Worm (Caenorhabditis elegans) whole organism, late embryonic: ENCODE measurements around the gene F21H7.3.

Source experiments
- C08G9.2 ChIP-seq: sonication (generic microtip); optimal IDR thresholded peaks from 2 replicates; lab custom pipeline; 2016; ENCODE audit warnings: mild to moderate bottlenecking, missing genetic modification characterization, moderate library complexity, missing compliant biosample characterization
- C38D4.7 ChIP-seq: fragments of 200-800 bp; sonication (Bioruptor generic); optimal IDR thresholded peaks from 2 replicates; lab custom pipeline; 2018; ENCODE audit warnings: mild to moderate bottlenecking, missing genetic modification characterization, moderate library complexity, missing compliant biosample characterization
- K02D7.2 ChIP-seq: sonication (generic microtip); optimal IDR thresholded peaks from 2 replicates; lab custom pipeline; 2017; ENCODE audit warnings: mild to moderate bottlenecking, missing genetic modification characterization, missing compliant biosample characterization
- K09A11.1 ChIP-seq: sonication (generic microtip); optimal IDR thresholded peaks from 2 replicates; lab custom pipeline; 2017; ENCODE audit warnings: antibody characterized with exemption, mild to moderate bottlenecking, missing genetic modification characterization, missing compliant biosample characterization; ENCODE audit not compliant: insufficient read depth
- ceh-14 ChIP-seq: sonication (generic microtip); optimal IDR thresholded peaks from 2 replicates; lab custom pipeline; 2016; ENCODE audit warnings: missing genotype, missing genetic modification characterization, missing compliant biosample characterization
- ceh-18 ChIP-seq: sonication (generic microtip); optimal IDR thresholded peaks from 2 replicates; lab custom pipeline; 2016; ENCODE audit warnings: missing genetic modification characterization, missing compliant biosample characterization
- ceh-24 ChIP-seq: sonication (generic microtip); optimal IDR thresholded peaks from 2 replicates; lab custom pipeline; 2016; ENCODE audit warnings: mild to moderate bottlenecking, missing genetic modification characterization, missing compliant biosample characterization
- ceh-45 ChIP-seq: fragments of 200-800 bp; sonication (Bioruptor generic); IDR thresholded peaks from 2 replicates; pipeline ENCODE4 v1.3.6; 2022; ENCODE audit warnings: missing genetic modification reagents, missing genetic modification characterization, missing compliant biosample characterization
- ceh-48 ChIP-seq: sonication (generic microtip); optimal IDR thresholded peaks from 2 replicates; lab custom pipeline; 2016; ENCODE audit warnings: missing genetic modification characterization, inconsistent platforms, missing compliant biosample characterization
- ceh-6 ChIP-seq: fragments of 200-800 bp; sonication (Bioruptor generic); optimal IDR thresholded peaks from 2 replicates; lab custom pipeline; 2018; ENCODE audit warnings: mild to moderate bottlenecking, missing genetic modification characterization, missing compliant biosample characterization
- che-1 ChIP-seq: sonication (generic microtip); optimal IDR thresholded peaks from 2 replicates; lab custom pipeline; 2016; ENCODE audit warnings: mild to moderate bottlenecking, missing genetic modification characterization, missing compliant biosample characterization
- dve-1 ChIP-seq: sonication (generic microtip); optimal IDR thresholded peaks from 2 replicates; lab custom pipeline; 2017; ENCODE audit warnings: antibody characterized with exemption, mild to moderate bottlenecking, missing genetic modification characterization, missing compliant biosample characterization
- elt-4 ChIP-seq: sonication (generic microtip); optimal IDR thresholded peaks from 2 replicates; lab custom pipeline; 2016; ENCODE audit warnings: missing genetic modification characterization, missing compliant biosample characterization
- ets-4 ChIP-seq: sonication (generic microtip); optimal IDR thresholded peaks from 2 replicates; lab custom pipeline; 2016; ENCODE audit warnings: missing genetic modification characterization, missing compliant biosample characterization
- eyg-1 ChIP-seq: sonication (generic microtip); optimal IDR thresholded peaks from 2 replicates; lab custom pipeline; 2016; ENCODE audit warnings: missing genotype, missing genetic modification characterization, missing compliant biosample characterization
- fkh-6 ChIP-seq: sonication (generic microtip); optimal IDR thresholded peaks from 2 replicates; lab custom pipeline; 2016; ENCODE audit warnings: missing genetic modification characterization, missing compliant biosample characterization
- gmeb-2 ChIP-seq: sonication (generic microtip); optimal IDR thresholded peaks from 2 replicates; lab custom pipeline; 2016; ENCODE audit warnings: missing genetic modification characterization, inconsistent platforms, missing compliant biosample characterization
- hlh-13 ChIP-seq: fragments of 200-800 bp; sonication (Bioruptor generic); optimal IDR thresholded peaks from 2 replicates; lab custom pipeline; 2018; ENCODE audit warnings: mild to moderate bottlenecking, missing genetic modification characterization, missing compliant biosample characterization
- lin-11 ChIP-seq: fragments of 200-800 bp; sonication (Bioruptor generic); optimal IDR thresholded peaks from 2 replicates; lab custom pipeline; 2018; ENCODE audit warnings: mild to moderate bottlenecking, missing genetic modification characterization, missing compliant biosample characterization
- madf-2 ChIP-seq: sonication (generic microtip); optimal IDR thresholded peaks from 2 replicates; lab custom pipeline; 2017; ENCODE audit warnings: missing genetic modification characterization, missing compliant biosample characterization
- nfya-1 ChIP-seq: sonication (generic microtip); optimal IDR thresholded peaks from 2 replicates; lab custom pipeline; 2017; ENCODE audit warnings: missing genetic modification characterization, mild to moderate bottlenecking, missing compliant biosample characterization, antibody characterized with exemption, moderate library complexity
- odd-2 ChIP-seq: sonication (generic microtip); optimal IDR thresholded peaks from 2 replicates; lab custom pipeline; 2017; ENCODE audit warnings: antibody characterized with exemption, mild to moderate bottlenecking, missing genetic modification characterization, missing compliant biosample characterization
- pat-9 ChIP-seq: fragments of 200-800 bp; sonication (Bioruptor generic); optimal IDR thresholded peaks from 2 replicates; lab custom pipeline; 2018; ENCODE audit warnings: mild to moderate bottlenecking, missing genetic modification characterization, moderate library complexity, missing compliant biosample characterization
- pha-2 ChIP-seq: sonication (generic microtip); optimal IDR thresholded peaks from 2 replicates; lab custom pipeline; 2017; ENCODE audit warnings: mild to moderate bottlenecking, missing genetic modification characterization, missing compliant biosample characterization
- rnt-1 ChIP-seq: sonication (generic microtip); optimal IDR thresholded peaks from 2 replicates; lab custom pipeline; 2016; ENCODE audit warnings: missing genetic modification characterization, missing compliant biosample characterization
- tbx-7 ChIP-seq: sonication (generic microtip); optimal IDR thresholded peaks from 2 replicates; lab custom pipeline; 2016; ENCODE audit warnings: missing genotype, missing genetic modification characterization, missing compliant biosample characterization
- ttx-3 ChIP-seq: sonication (generic microtip); optimal IDR thresholded peaks from 2 replicates; lab custom pipeline; 2016; ENCODE audit warnings: missing genetic modification reagents, missing genetic modification characterization, missing compliant biosample characterization
- unc-3 ChIP-seq, 2 experiments: fragments of 200-800 bp in 1 of 2; sonication (Bioruptor generic) in 1 of 2; sonication (generic microtip) in 1 of 2; conservative IDR thresholded peaks in 1 of 2; optimal IDR thresholded peaks in 1 of 2; 2 replicates each; pipeline versions ENCODE4 v1.3.6 to Lab custom; 2016 to 2022; ENCODE audit warnings: missing compliant biosample characterization in 2 of 2, missing genetic modification characterization in 2 of 2, missing genetic modification reagents in 1 of 2
- unc-42 ChIP-seq: sonication (generic microtip); optimal IDR thresholded peaks from 2 replicates; lab custom pipeline; 2016; ENCODE audit warnings: missing genotype, missing genetic modification characterization, missing compliant biosample characterization
- unc-86 ChIP-seq: sonication (generic microtip); optimal IDR thresholded peaks from 2 replicates; lab custom pipeline; 2016; ENCODE audit warnings: missing genetic modification characterization, missing compliant biosample characterization
- ztf-16 ChIP-seq: sonication (generic microtip); optimal IDR thresholded peaks from 2 replicates; lab custom pipeline; 2017; ENCODE audit warnings: missing genetic modification characterization, missing compliant biosample characterization

Gene F21H7.3

DNA sequence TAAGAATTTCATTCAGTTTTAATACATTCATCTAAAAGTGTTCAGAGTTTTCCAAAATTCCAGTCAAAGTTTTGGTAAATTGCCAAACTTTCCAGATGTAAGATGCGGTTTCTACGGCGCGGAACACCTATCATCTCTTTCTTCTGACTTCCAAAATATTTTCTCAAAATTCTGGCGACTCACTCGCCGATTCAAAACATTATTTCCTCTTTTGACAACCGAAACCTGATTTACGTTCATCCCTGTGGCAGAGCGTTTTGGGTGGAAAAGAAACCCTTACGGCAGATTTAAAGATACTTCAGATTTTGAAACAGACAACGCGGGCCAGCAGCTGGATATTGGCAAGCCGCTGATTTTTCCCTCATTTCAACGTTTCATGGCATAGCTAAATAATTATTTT lies 37.0 kb downstream of the F21H7.3 start, which contains the start of gene F11A5.5:
F11A5.5 (plus strand) TSS at position 301 of the 400 bp plus-strand sequence.
- TF ChIP-seq ceh-6 (no peak), unc-86 (tag; lab: Kevin White, UChicago) (no peak), fkh-6 (tag; lab: Kevin White, UChicago) (no peak), tbx-7 (tag; lab: Kevin White, UChicago) (no peak), unc-3 (GFP tag; conservative IDR thresholded peaks at IDR 0.05; lab: Robert Waterston, UW) (no peak), unc-3 (tag; optimal IDR thresholded peaks at IDR 0.05; lab: Kevin White, UChicago) (no peak), gmeb-2 (tag; lab: Kevin White, UChicago) (no peak), hlh-13 (GFP tag; lab: Kevin White, UChicago) (no peak), C38D4.7 (no peak), pha-2 (tag; lab: Kevin White, UChicago) (no peak), rnt-1 (no peak), eyg-1 (tag; lab: Kevin White, UChicago) (no peak)

DNA sequence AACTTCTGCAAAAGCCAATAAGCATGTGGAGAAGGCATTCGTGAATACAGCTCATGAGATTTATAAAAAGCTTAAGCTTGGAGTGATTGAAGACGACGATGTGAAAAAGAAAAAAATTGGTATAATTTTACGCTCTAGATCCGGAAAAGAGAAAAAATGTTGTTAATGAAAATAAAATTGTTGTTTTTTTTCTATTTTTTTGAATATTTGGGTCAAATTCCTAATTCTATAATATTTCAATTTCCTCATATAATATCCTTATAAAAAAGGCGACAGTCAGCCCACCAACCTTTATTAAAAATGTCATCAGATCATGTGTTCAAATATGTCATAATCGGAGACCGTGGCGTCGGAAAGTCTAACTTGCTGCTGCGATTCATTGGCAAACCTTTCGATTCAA lies 39.7 kb downstream of the F21H7.3 start, which contains the start of gene rabr-3:
rabr-3 (plus strand) TSS at position 301 of the 400 bp plus-strand sequence.
- TF ChIP-seq ceh-48 (no peak), ttx-3 (tag; lab: Kevin White, UChicago) (no peak), ceh-14 (tag; lab: Kevin White, UChicago) (no peak), C08G9.2 (tag; lab: Kevin White, UChicago) (no peak), madf-2 (tag; lab: Kevin White, UChicago) (no peak), dve-1 (tag; lab: Kevin White, UChicago) (no peak), elt-4 (tag; lab: Kevin White, UChicago) (no peak), fkh-6 (tag; lab: Kevin White, UChicago) (no peak), K02D7.2 (no peak)

DNA sequence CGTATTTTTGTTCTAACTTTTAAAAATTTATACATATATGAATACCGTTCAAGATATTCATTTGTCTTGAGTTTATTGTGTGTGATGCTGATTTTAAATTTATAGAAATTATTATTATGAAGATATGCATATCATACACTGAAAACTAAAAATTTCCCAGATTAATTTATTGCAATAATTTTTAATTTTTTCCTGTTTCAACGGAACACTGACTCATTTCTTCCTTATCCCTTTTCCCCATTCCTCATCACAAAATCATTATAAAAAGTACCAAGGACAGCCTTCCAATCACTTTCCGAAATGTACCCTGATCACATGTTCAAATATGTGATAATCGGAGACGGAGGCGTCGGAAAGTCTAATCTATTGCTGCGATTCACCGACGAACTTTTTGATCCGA lies 40.4 kb downstream of the F21H7.3 start, which contains the start of gene rabr-4:
rabr-4 (plus strand) TSS at position 301 of the 400 bp plus-strand sequence.
- TF ChIP-seq madf-2 (tag; lab: Kevin White, UChicago) = no peak
- no peak for TF ChIP-seq odd-2 (tag; lab: Kevin White, UChicago)
- no peak for TF ChIP-seq ztf-16 (tag; lab: Kevin White, UChicago)

DNA sequence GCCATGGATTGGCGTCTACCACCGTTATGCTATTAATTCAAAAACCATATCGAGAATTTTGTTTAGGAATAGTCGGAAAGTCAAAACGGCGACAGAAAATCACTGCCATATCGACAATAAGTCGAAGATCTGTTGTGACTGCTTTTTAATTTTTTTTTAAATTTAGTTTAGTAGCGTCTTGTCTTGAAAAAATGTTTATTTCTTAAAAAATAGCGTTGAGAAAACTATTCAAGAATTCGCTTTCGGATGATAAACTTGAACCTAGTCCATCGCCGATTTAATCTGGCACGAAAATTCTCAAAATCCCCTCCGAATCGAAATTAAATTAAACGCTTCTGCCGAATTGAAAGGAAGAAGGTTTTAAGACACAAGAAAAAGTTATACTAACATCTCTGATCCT lies 42.9 kb downstream of the F21H7.3 start, which contains the start of gene srh-279:
srh-279 (plus strand) TSS at position 301 of the 400 bp plus-strand sequence.
- no peak for TF ChIP-seq pat-9 (tag; lab: Kevin White, UChicago)
- no peak for TF ChIP-seq unc-42 (tag; lab: Kevin White, UChicago)
- no peak for TF ChIP-seq K09A11.1 (tag; lab: Kevin White, UChicago)
- no peak for TF ChIP-seq elt-4 (tag; lab: Kevin White, UChicago)
- no peak for TF ChIP-seq ceh-45 (GFP tag; lab: Robert Waterston, UW)
- no peak for TF ChIP-seq che-1 (tag; lab: Kevin White, UChicago)
- TF ChIP-seq lin-11 = no peak

DNA sequence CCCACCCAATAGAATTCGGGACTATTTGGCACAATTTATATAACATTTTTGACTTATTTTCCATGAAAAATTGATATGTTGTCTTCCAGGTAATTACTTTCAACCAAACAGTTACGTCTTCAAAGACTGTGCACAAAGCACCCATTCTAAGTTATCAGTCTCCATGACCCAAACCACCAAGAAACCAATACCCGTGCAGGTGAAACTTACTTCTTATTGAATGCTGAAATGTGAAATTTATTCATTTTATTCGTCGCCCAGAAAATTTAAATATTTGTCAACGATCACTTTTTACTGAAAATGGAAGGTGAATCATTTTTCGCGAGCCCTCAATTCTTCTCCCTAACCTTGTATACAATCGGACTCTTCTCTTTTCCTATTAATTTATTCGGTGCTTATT lies 44.5 kb downstream of the F21H7.3 start, which contains the start of gene srh-281:
srh-281 (plus strand) TSS at position 301 of the 400 bp plus-strand sequence.
- TF ChIP-seq ceh-18 (tag; lab: Kevin White, UChicago) = no peak
- no peak for TF ChIP-seq ets-4 (tag; lab: Kevin White, UChicago)
- no peak for TF ChIP-seq nfya-1 (tag; lab: Kevin White, UChicago)
- TF ChIP-seq ceh-24 (tag; lab: Kevin White, UChicago) = no peak
- no peak for TF ChIP-seq unc-42 (tag; lab: Kevin White, UChicago)
